Worm (Caenorhabditis elegans) whole organism, young adult: ENCODE data around the gene ZK1240.11.

Experiments
- D2030.7 ChIP-seq: fragments of 200-800 bp; sonication (Bioruptor generic); IDR thresholded peaks from 2 replicates; pipeline ENCODE4 v1.3.6; 2022; ENCODE audit warnings: missing genetic modification reagents, missing genetic modification characterization, missing compliant biosample characterization
- ama-1 ChIP-seq, 3 experiments: fragments of 150-350 bp in 1 of 3; sonication (generic microtip) in 2 of 3; optimal IDR thresholded peaks; 2 replicates each; lab custom pipeline; 2014 to 2018; ENCODE audit warnings: missing biosample characterization in 2 of 3, missing genetic modification characterization in 2 of 3, missing genetic modification reagents in 2 of 3
- aptf-2 ChIP-seq: fragments of 200-800 bp; sonication (Bioruptor generic); conservative IDR thresholded peaks from 2 replicates; pipeline ENCODE4 v1.3.6; 2022; ENCODE audit warnings: missing genetic modification reagents, missing genetic modification characterization, missing compliant biosample characterization
- cebp-1 ChIP-seq, 2 experiments: fragments of 200-800 bp in 1 of 2; sonication (Bioruptor generic) in 1 of 2; sonication (generic microtip) in 1 of 2; IDR thresholded peaks in 1 of 2; optimal IDR thresholded peaks in 1 of 2; 2 replicates each; pipeline versions ENCODE4 v1.3.6 to Lab custom; 2017 to 2022; ENCODE audit warnings: missing compliant biosample characterization in 2 of 2, missing genetic modification characterization in 2 of 2, mild to moderate bottlenecking in 1 of 2, missing genetic modification reagents in 1 of 2, moderate library complexity in 1 of 2
- ceh-40 ChIP-seq: fragments of 200-800 bp; sonication (Bioruptor generic); IDR thresholded peaks from 2 replicates; pipeline ENCODE4 v1.3.6; 2022; ENCODE audit warnings: missing genetic modification characterization, missing compliant biosample characterization
- lir-1 ChIP-seq: fragments of 200-800 bp; sonication (Bioruptor generic); conservative IDR thresholded peaks from 2 replicates; pipeline ENCODE4 v1.3.6; 2022; ENCODE audit warnings: missing genetic modification reagents, missing genetic modification characterization, missing compliant biosample characterization
- ztf-18 ChIP-seq: sonication (generic microtip); optimal IDR thresholded peaks from 2 replicates; lab custom pipeline; 2016; ENCODE audit warnings: missing genotype, mild to moderate bottlenecking, missing genetic modification characterization, missing compliant biosample characterization

- TF ChIP-seq D2030.7: no peak
- TF ChIP-seq cebp-1 (GFP tag; IDR thresholded peaks at IDR 0.05; lab: Robert Waterston, UW): no peak
- TF ChIP-seq cebp-1 (tag; optimal IDR thresholded peaks at IDR 0.05; lab: Kevin White, UChicago): no peak
- no peak for TF ChIP-seq ama-1 (optimal IDR thresholded peaks at IDR 0.05; lab: Kevin White, UChicago)
- TF ChIP-seq ama-1 (GFP tag; optimal IDR thresholded peaks at IDR 0.05; lab: Kevin White, UChicago): no peak
- no peak for TF ChIP-seq ztf-18
- TF ChIP-seq aptf-2: no peak
- TF ChIP-seq ceh-40 (GFP tag; lab: Robert Waterston, UW): no peak
- no peak for TF ChIP-seq lir-1 (GFP tag; lab: Robert Waterston, UW)
These were observed 29.2 kb upstream of the ZK1240.11 start, which contains the start of gene fbxc-25 for ce11 chrII:2295817-2296315.
